Fruit fly (Drosophila melanogaster): ENCODE measurements around the gene CG32640.

The CG32640 gene

DNA sequence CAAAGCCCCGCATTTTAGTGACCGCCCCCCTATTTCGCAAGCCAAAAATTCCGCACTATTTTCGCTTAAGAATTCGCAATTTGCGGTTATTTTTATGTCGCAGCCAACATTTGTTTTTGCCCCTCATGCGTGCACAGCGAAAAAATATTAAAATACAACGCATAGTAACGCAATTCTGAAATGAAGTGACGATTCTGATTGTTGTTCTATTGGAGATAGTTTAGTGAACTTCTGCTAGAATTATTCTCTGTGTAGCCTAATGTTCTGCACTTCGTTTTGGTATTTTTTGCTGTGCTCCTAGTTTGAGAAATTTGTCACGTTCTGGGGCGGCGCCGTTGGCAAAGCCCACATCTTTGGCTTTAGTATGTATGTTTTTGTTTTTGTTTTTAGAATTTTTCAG is 44.0 kb downstream of the CG32640 start:
- TF ChIP-seq CTCF (optimal IDR thresholded peaks at IDR 0.05) (no peak), CG8478 (optimal IDR thresholded peaks at IDR 0.05) (no peak)

DNA sequence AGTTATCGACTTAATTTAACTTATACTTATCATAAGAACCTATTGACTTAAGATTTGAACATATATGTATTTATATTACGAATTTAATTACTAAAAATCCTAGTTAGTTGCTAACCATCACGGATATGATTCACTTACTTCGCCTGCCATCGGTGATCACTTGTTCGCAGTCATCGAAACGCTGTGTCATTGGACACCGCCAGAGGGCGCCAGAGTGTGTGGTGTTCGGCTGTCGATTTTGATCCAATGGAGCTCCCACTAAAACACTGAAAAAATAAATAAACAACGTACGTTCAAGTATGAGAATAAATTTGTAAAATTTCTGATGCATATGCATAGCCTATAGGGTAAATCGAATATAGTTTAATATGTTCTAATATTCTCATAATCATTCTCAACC is 47.0 kb downstream of the CG32640 start:
- TF ChIP-seq CTCF (optimal IDR thresholded peaks at IDR 0.05), result peak; percentile 70 to 85
- no peak for TF ChIP-seq CG8478 (optimal IDR thresholded peaks at IDR 0.05)

DNA sequence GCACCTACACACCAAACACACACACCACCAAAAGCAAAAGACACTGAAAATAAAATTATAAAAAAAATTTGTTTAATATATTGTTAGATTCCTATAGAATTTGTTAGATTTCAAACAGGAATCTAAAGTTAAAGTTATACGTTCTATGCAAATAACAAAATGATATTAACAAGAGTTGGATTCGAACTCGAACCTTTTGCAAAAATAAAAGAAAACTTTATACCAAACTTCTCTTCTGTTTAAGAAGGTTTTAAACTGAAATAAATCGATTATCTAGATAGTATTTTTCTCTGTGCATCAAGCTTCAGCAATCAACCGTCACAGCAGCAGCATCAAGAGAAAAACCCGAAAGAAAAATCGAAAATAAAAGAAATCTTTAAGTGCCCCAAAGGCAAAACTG is 48.7 kb downstream of the CG32640 start:
- no peak for TF ChIP-seq CTCF (optimal IDR thresholded peaks at IDR 0.05)

DNA sequence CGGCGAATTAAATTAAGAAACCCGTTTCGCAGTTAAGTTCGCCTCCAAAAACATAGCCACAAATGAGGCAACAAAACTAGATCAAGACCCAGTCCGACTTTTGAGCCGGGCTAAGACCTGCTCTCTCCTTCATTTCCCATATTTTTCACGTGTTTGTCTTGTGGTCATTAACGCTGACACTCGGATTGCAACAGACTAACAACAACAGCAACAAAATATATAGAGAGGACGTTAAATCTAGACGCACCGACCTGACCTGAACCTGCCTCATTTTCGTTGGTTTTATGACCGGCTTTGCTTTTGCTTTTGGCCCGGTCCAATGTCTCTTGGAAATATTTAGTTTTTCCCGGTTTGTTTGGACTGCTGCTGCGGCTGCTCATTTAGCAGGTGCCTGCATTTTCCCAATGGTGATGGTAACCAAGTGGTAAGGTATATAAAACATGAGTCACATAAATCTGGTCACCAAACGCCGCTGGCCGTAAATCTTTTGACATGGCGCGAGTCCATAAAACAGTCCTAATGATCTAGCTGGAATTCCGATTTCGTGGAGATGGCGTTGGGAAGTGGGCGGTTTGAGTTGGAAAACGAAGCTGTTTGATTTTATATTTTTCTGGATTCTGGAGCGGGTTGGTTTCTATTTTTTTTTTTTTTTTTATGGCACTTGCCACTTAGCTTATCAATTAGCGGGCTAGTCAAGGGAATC is 49.9 kb downstream of the CG32640 start:
- TF ChIP-seq CTCF (optimal IDR thresholded peaks at IDR 0.05), result no peak
- TF ChIP-seq CG8478 (optimal IDR thresholded peaks at IDR 0.05), result no peak
